Fruit fly (Drosophila melanogaster) whole organism, embryonic: ENCODE results near the gene Etl1.
A peak's percentile ranks its signal among the peaks of the same experiment; 100 is the strongest.

ENCODE experiments used
- ATbp ChIP-seq: fragments of 200-800 bp; sonication (Bioruptor generic); optimal IDR thresholded peaks from 2 replicates; lab custom pipeline; 2017; ENCODE audit warnings: missing biosample characterization, mild to moderate bottlenecking, missing genetic modification characterization, missing genetic modification reagents
- Aef1 ChIP-seq: fragments of 200-800 bp; sonication (Bioruptor generic); IDR thresholded peaks from 3 replicates; pipeline ENCODE4 v1.3.6; 2022; ENCODE audit warnings: missing biosample characterization, missing genetic modification characterization
- Atf-2 ChIP-seq: fragments of 200-800 bp; sonication (Bioruptor generic); optimal IDR thresholded peaks from 2 replicates; lab custom pipeline; 2016; ENCODE audit warnings: missing biosample characterization, missing genetic modification characterization
- B-H2 ChIP-seq: fragments of 200-800 bp; sonication (Bioruptor generic); optimal IDR thresholded peaks from 2 replicates; lab custom pipeline; 2018; ENCODE audit warnings: missing biosample characterization, mild to moderate bottlenecking, missing genetic modification characterization
- CG10654 ChIP-seq: fragments of 200-800 bp; sonication (Bioruptor generic); optimal IDR thresholded peaks from 2 replicates; lab custom pipeline; 2016; ENCODE audit warnings: missing biosample characterization, missing genetic modification characterization
- CG11723 ChIP-seq: fragments of 200-800 bp; sonication (Bioruptor generic); optimal IDR thresholded peaks from 2 replicates; lab custom pipeline; 2017; ENCODE audit warnings: missing biosample characterization, mild to moderate bottlenecking, missing genetic modification characterization
- CG12071 ChIP-seq: fragments of 200-800 bp; sonication (Bioruptor generic); optimal IDR thresholded peaks from 3 replicates; lab custom pipeline; 2018; ENCODE audit warnings: missing biosample characterization, mild to moderate bottlenecking, missing genetic modification characterization
- CG12236 ChIP-seq: fragments of 200-800 bp; sonication (Bioruptor generic); optimal IDR thresholded peaks from 2 replicates; lab custom pipeline; 2016; ENCODE audit warnings: missing biosample characterization, missing genetic modification characterization
- CG13296 ChIP-seq: fragments of 200-800 bp; sonication (Bioruptor generic); optimal IDR thresholded peaks from 3 replicates; lab custom pipeline; 2018; ENCODE audit warnings: missing biosample characterization, mild to moderate bottlenecking, missing genetic modification characterization
- CG13424 ChIP-seq: fragments of 200-800 bp; sonication (Bioruptor generic); optimal IDR thresholded peaks from 2 replicates; lab custom pipeline; 2019; ENCODE audit warnings: missing biosample characterization, mild to moderate bottlenecking, missing genetic modification characterization, moderate library complexity
- CG14710 ChIP-seq: fragments of 200-800 bp; sonication (Bioruptor generic); optimal IDR thresholded peaks from 3 replicates; lab custom pipeline; 2019; ENCODE audit warnings: missing biosample characterization, mild to moderate bottlenecking, missing genetic modification characterization, moderate library complexity
- CG15479 ChIP-seq: fragments of 200-800 bp; sonication (Bioruptor generic); optimal IDR thresholded peaks from 3 replicates; lab custom pipeline; 2019; ENCODE audit warnings: missing biosample characterization, mild to moderate bottlenecking, missing genetic modification characterization, moderate library complexity
- CG17568 ChIP-seq: fragments of 200-800 bp; sonication (Bioruptor generic); optimal IDR thresholded peaks from 2 replicates; lab custom pipeline; 2018; ENCODE audit warnings: missing biosample characterization, mild to moderate bottlenecking, missing genetic modification characterization, moderate library complexity
- CG17802 ChIP-seq: fragments of 200-800 bp; sonication (Bioruptor generic); optimal IDR thresholded peaks from 2 replicates; lab custom pipeline; 2018; ENCODE audit warnings: missing biosample characterization, mild to moderate bottlenecking, missing genetic modification characterization, moderate library complexity
- CG17829 ChIP-seq: fragments of 200-800 bp; optimal IDR thresholded peaks from 2 replicates; lab custom pipeline; 2019; ENCODE audit warnings: missing biosample characterization, mild to moderate bottlenecking, missing genetic modification characterization, moderate library complexity
- CG1792 ChIP-seq: fragments of 200-800 bp; sonication (Bioruptor generic); optimal IDR thresholded peaks from 2 replicates; lab custom pipeline; 2016; ENCODE audit warnings: missing biosample characterization, missing genetic modification characterization
- CG2120 ChIP-seq: fragments of 200-800 bp; sonication (Bioruptor generic); optimal IDR thresholded peaks from 3 replicates; lab custom pipeline; 2016; ENCODE audit warnings: missing biosample characterization, missing genetic modification characterization
- CG2678 ChIP-seq: fragments of 200-800 bp; sonication (Bioruptor generic); optimal IDR thresholded peaks from 3 replicates; lab custom pipeline; 2019; ENCODE audit warnings: missing biosample characterization, mild to moderate bottlenecking, missing genetic modification characterization, moderate library complexity
- CG30431 ChIP-seq: fragments of 200-800 bp; sonication (Bioruptor generic); optimal IDR thresholded peaks from 2 replicates; lab custom pipeline; 2017; ENCODE audit warnings: missing biosample characterization, missing genetic modification characterization
- CG31224 ChIP-seq: fragments of 200-800 bp; sonication (Bioruptor generic); IDR thresholded peaks from 2 replicates; pipeline ENCODE4 v1.3.6; 2022; ENCODE audit warnings: missing biosample characterization, missing genetic modification characterization
- CG8281 ChIP-seq: fragments of 200-800 bp; sonication (Bioruptor generic); optimal IDR thresholded peaks from 2 replicates; lab custom pipeline; 2018; ENCODE audit warnings: missing biosample characterization, mild to moderate bottlenecking, missing genetic modification characterization, moderate library complexity
- CG9437 ChIP-seq: fragments of 200-800 bp; sonication (Bioruptor generic); optimal IDR thresholded peaks from 2 replicates; lab custom pipeline; 2018; ENCODE audit warnings: missing biosample characterization, mild to moderate bottlenecking, missing genetic modification characterization
- Deaf1 ChIP-seq: fragments of 200-800 bp; optimal IDR thresholded peaks from 3 replicates; lab custom pipeline; 2019; ENCODE audit warnings: missing biosample characterization, mild to moderate bottlenecking, missing genetic modification characterization, moderate library complexity
- E2f1 ChIP-seq: fragments of 200-800 bp; sonication (Bioruptor generic); IDR thresholded peaks from 2 replicates; pipeline ENCODE4 v1.3.6; 2022; ENCODE audit warnings: missing biosample characterization, missing genetic modification characterization
- ERR ChIP-seq: fragments of 200-800 bp; sonication (Bioruptor generic); optimal IDR thresholded peaks from 2 replicates; lab custom pipeline; 2016; ENCODE audit warnings: missing biosample characterization, missing genetic modification characterization
- Ets65A ChIP-seq: fragments of 200-800 bp; sonication (Bioruptor generic); peaks from one replicate; lab custom pipeline; 2016; ENCODE audit warnings: missing biosample characterization, missing genetic modification characterization
- Fer1 ChIP-seq: fragments of 200-800 bp; sonication (Bioruptor generic); optimal IDR thresholded peaks from 2 replicates; lab custom pipeline; 2017; ENCODE audit warnings: missing biosample characterization, mild to moderate bottlenecking, missing genetic modification characterization
- Fer2 ChIP-seq: fragments of 200-800 bp; sonication (Bioruptor generic); optimal IDR thresholded peaks from 2 replicates; lab custom pipeline; 2018; ENCODE audit warnings: missing biosample characterization, mild to moderate bottlenecking, missing genetic modification characterization, moderate library complexity
- Hsf ChIP-seq: fragments of 200-800 bp; sonication (Bioruptor generic); optimal IDR thresholded peaks from 3 replicates; lab custom pipeline; 2016; ENCODE audit warnings: missing biosample characterization, missing genetic modification characterization
- Mes4 ChIP-seq: fragments of 200-800 bp; sonication (Bioruptor generic); optimal IDR thresholded peaks from 2 replicates; lab custom pipeline; 2016; ENCODE audit warnings: missing biosample characterization, missing genetic modification characterization
- Nf-YC ChIP-seq: fragments of 200-800 bp; optimal IDR thresholded peaks from 3 replicates; lab custom pipeline; 2019; ENCODE audit warnings: missing biosample characterization, mild to moderate bottlenecking, missing genetic modification characterization, moderate library complexity
- Sin3A ChIP-seq: fragments of >200 bp; optimal IDR thresholded peaks from 2 replicates; lab custom pipeline; 2018
- Six4 ChIP-seq: fragments of 200-800 bp; sonication (Bioruptor generic); optimal IDR thresholded peaks from 2 replicates; lab custom pipeline; 2016; ENCODE audit warnings: missing biosample characterization, missing genetic modification characterization
- Trl ChIP-seq, 3 experiments: fragments of >200 bp in 2 of 3; fragments of 200-800 bp in 1 of 3; sonication (Bioruptor generic) in 1 of 3; optimal IDR thresholded peaks; 2 replicates in 1 of 3; 3 replicates in 2 of 3; lab custom pipeline; 2016 to 2017; ENCODE audit warnings: missing biosample characterization in 1 of 3, missing genetic modification characterization in 1 of 3
- ap ChIP-seq: fragments of 200-800 bp; sonication (Bioruptor generic); IDR thresholded peaks from 2 replicates; pipeline ENCODE4 v1.3.6; 2022; ENCODE audit warnings: missing biosample characterization, missing genetic modification characterization
- caup ChIP-seq: fragments of 200-800 bp; sonication (Bioruptor generic); optimal IDR thresholded peaks from 3 replicates; lab custom pipeline; 2017; ENCODE audit warnings: missing biosample characterization, mild to moderate bottlenecking, missing genetic modification characterization, moderate library complexity; ENCODE audit not compliant: severe bottlenecking
- crp ChIP-seq, 2 experiments: fragments of 200-800 bp; sonication (Bioruptor generic); optimal IDR thresholded peaks; 2 replicates in 1 of 2; 3 replicates in 1 of 2; lab custom pipeline; 2017; ENCODE audit warnings: missing biosample characterization in 2 of 2, missing genetic modification characterization in 2 of 2, mild to moderate bottlenecking in 1 of 2, moderate library complexity in 1 of 2
- dpn ChIP-seq, 2 experiments: fragments of 200-800 bp; sonication (Bioruptor generic); optimal IDR thresholded peaks; 3 replicates each; lab custom pipeline; 2016; ENCODE audit warnings: missing biosample characterization in 2 of 2, missing genetic modification characterization in 2 of 2
- eve ChIP-seq, 2 experiments: fragments of >200 bp; optimal IDR thresholded peaks; 2 replicates each; lab custom pipeline; 2017; ENCODE audit warnings: missing biosample characterization in 2 of 2, missing genetic modification characterization in 2 of 2
- eyg ChIP-seq: fragments of 200-800 bp; sonication (Bioruptor generic); optimal IDR thresholded peaks from 3 replicates; lab custom pipeline; 2016; ENCODE audit warnings: missing biosample characterization, missing genetic modification characterization
- jumu ChIP-seq: fragments of 200-800 bp; sonication (Bioruptor generic); optimal IDR thresholded peaks from 3 replicates; lab custom pipeline; 2016; ENCODE audit warnings: missing biosample characterization, missing genetic modification characterization
- kah ChIP-seq: fragments of 200-800 bp; sonication (Bioruptor generic); optimal IDR thresholded peaks from 2 replicates; lab custom pipeline; 2018; ENCODE audit warnings: missing biosample characterization, mild to moderate bottlenecking, missing genetic modification characterization
- maf-S ChIP-seq: fragments of 200-800 bp; sonication (Bioruptor generic); optimal IDR thresholded peaks from 2 replicates; lab custom pipeline; 2016; ENCODE audit warnings: missing biosample characterization, missing genetic modification characterization
- nom ChIP-seq: fragments of 200-800 bp; sonication (Bioruptor generic); optimal IDR thresholded peaks from 2 replicates; lab custom pipeline; 2017; ENCODE audit warnings: missing biosample characterization, missing genetic modification characterization, mild to moderate bottlenecking, moderate library complexity, missing genetic modification reagents
- p53 ChIP-seq: fragments of 200-800 bp; sonication (Bioruptor generic); optimal IDR thresholded peaks from 2 replicates; lab custom pipeline; 2016; ENCODE audit warnings: missing biosample characterization, missing genetic modification characterization
- sc ChIP-seq, 3 experiments: fragments of >200 bp in 2 of 3; fragments of 200-800 bp in 1 of 3; sonication (Bioruptor generic) in 1 of 3; optimal IDR thresholded peaks; 2 replicates in 2 of 3; 3 replicates in 1 of 3; lab custom pipeline; 2017; ENCODE audit warnings: mild to moderate bottlenecking in 1 of 3, missing biosample characterization in 1 of 3, missing genetic modification characterization in 1 of 3, missing genetic modification reagents in 1 of 3
- schlank ChIP-seq: fragments of 200-800 bp; sonication (Bioruptor generic); optimal IDR thresholded peaks from 2 replicates; lab custom pipeline; 2018; ENCODE audit warnings: missing biosample characterization, mild to moderate bottlenecking, missing genetic modification characterization
- sim ChIP-seq: fragments of 200-800 bp; sonication (Bioruptor generic); IDR thresholded peaks from 2 replicates; pipeline ENCODE4 v1.3.6; 2022; ENCODE audit warnings: missing biosample characterization, missing genetic modification characterization
- sr ChIP-seq: fragments of 200-800 bp; sonication (Bioruptor generic); IDR thresholded peaks from 3 replicates; pipeline ENCODE4 v1.3.6; 2022; ENCODE audit warnings: missing biosample characterization, missing genetic modification characterization
- wor ChIP-seq: fragments of 200-800 bp; sonication (Bioruptor generic); IDR thresholded peaks from 2 replicates; pipeline ENCODE4 v1.3.6; 2022; ENCODE audit warnings: missing biosample characterization, missing genetic modification characterization
- z ChIP-seq: fragments of 200-800 bp; sonication (Bioruptor generic); IDR thresholded peaks from 3 replicates; pipeline ENCODE4 v1.3.6; 2022; ENCODE audit warnings: missing biosample characterization, missing genetic modification characterization

Gene Etl1

DNA sequence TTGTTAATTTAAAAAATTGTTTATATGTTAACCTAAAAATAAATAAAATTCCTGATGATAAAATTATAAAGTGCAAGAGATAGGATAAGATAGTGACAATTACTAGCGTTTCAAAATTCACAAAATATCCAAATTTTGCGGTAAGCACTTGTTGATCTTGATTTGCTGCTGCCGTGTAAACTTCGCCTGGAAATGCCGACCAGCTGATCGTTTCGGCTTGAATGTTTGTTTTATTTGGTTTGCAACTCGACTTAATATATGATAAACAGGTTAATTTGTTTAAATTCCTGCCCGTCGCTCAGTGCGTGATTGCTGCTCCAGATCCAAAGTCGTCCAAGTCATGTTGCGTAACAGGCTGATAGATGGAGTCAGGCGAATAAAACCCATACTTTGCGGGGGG lies 9.0 kb upstream of the Etl1 start, which contains the start of gene CG4592 (continued):
- TF ChIP-seq B-H2 (GFP tag; lab: Kevin White, UChicago) (peak; percentile 52), Fer2 (tag; lab: Kevin White, UChicago) (no peak), CG15479 (GFP tag; lab: Kevin White, UChicago) (no peak), wor (no peak), Aef1 (no peak), jumu (GFP tag; lab: Kevin White, UChicago) (peak; percentile 30), CG11723 (GFP tag; lab: Kevin White, UChicago) (no peak), ERR (GFP tag; lab: Kevin White, UChicago) (no peak), sim (GFP tag; lab: Robert Waterston, UW) (no peak), CG17802 (no peak), Hsf (peak; percentile 72), CG13424 (tag; lab: Kevin White, UChicago) (no peak), CG9437 (GFP tag; lab: Kevin White, UChicago) (peak; percentile 41), CG30431 (GFP tag; lab: Kevin White, UChicago) (no peak), CG2120 (GFP tag; lab: Kevin White, UChicago) (peak; percentile 71), CG17829 (tag; lab: Kevin White, UChicago) (peak; percentile 65), CG12071 (GFP tag; lab: Kevin White, UChicago) (peak; percentile 30), CG13296 (GFP tag; lab: Kevin White, UChicago) (peak; percentile 52), ap (GFP tag; lab: Robert Waterston, UW) (0 out of 2 replicates have a peak, but pooled peaks have one; percentile 21), Deaf1 (tag; lab: Kevin White, UChicago) (peak; percentile 27), CG17568 (no peak), eve (GFP tag; optimal IDR thresholded peaks at IDR 0.05; lab: Kevin White, UChicago) (no peak), nom (no peak), Nf-YC (no peak), dpn (GFP tag; optimal IDR thresholded peaks at IDR 0.05; lab: Kevin White, UChicago) (peak; percentile 24 to 50), Atf-2 (GFP tag; lab: Kevin White, UChicago) (no peak), ATbp (GFP tag; lab: Kevin White, UChicago) (peak; percentile 42), Trl (optimal IDR thresholded peaks at IDR 0.05; lab: Kevin White, UChicago) (no peak), Trl (GFP tag; optimal IDR thresholded peaks at IDR 0.05; lab: Kevin White, UChicago) (no peak), Mes4 (GFP tag; lab: Kevin White, UChicago) (no peak), CG10654 (GFP tag; lab: Kevin White, UChicago) (peak; percentile 0), eyg (no peak), schlank (tag; lab: Kevin White, UChicago) (peak; percentile 39), Six4 (GFP tag; lab: Kevin White, UChicago) (no peak), z (GFP tag; lab: Robert Waterston, UW) (no peak), sc (optimal IDR thresholded peaks at IDR 0.05; lab: Kevin White, UChicago) (no peak), sc (GFP tag; optimal IDR thresholded peaks at IDR 0.05; lab: Kevin White, UChicago) (no peak), Ets65A (GFP tag; lab: Kevin White, UChicago) (peak; percentile 90), CG12236 (no peak), crp (GFP tag; optimal IDR thresholded peaks at IDR 0.05; lab: Kevin White, UChicago) (peak; percentile 69 to 92), CG8281 (tag; lab: Kevin White, UChicago) (no peak), kah (GFP tag; lab: Kevin White, UChicago) (peak; percentile 46), Fer1 (GFP tag; lab: Kevin White, UChicago) (no peak), CG1792 (GFP tag; lab: Kevin White, UChicago) (no peak), CG31224 (peak; percentile 29; the same call in 1 of the 2 replicates), Sin3A (lab: Kevin White, UChicago) (no peak), CG14710 (peak; percentile 52), sr (GFP tag; lab: Robert Waterston, UW) (no peak), E2f1 (GFP tag; lab: Robert Waterston, UW) (no peak), p53 (GFP tag; lab: Kevin White, UChicago) (no peak), caup (GFP tag; lab: Kevin White, UChicago) (peak; percentile 66), CG2678 (tag; lab: Kevin White, UChicago) (no peak), maf-S (GFP tag; lab: Kevin White, UChicago) (peak; percentile 44)
